Worm (Caenorhabditis elegans): ENCODE results near the gene H06I04.3.

DNA sequence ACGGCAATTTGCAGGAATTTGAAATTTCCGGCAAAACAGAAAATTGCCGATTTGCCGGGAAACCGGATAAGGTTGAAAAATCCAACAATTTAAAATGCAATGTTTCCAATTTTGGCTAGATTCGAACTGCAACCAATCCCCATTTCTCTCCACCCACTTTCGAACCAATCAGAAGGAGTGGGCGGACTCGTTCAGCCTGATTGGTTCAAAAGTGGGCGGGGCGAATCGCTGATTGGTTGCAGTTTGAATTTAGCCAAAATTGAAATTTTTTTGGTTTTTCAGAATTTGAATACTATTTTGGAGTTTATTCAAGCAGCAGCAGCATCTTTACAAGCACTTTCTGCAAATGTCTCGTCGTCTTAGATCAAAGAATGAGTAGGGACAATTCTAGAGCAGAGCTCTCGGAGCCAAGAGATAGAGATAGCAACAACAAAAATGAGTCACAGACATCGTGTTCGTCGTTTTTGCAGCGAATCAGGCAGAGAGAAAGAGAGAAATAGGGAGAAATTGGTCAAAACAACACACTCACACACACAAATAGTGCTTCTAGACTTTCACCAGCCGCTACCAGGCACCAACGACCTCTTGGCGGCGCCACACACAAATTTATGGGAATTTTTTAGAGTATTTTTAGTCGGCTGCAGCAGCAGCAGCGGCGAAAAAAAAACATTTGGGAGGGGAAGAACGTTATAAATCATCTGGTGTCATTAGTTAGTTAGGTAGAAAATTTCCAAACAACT, 39.1 kb upstream of the H06I04.3 start:
- TF ChIP-seq him-1 (tag; optimal IDR thresholded peaks at IDR 0.05): no peak
- no peak for TF ChIP-seq W03F9.2 (tag; optimal IDR thresholded peaks at IDR 0.05)
